Worm (Caenorhabditis elegans) whole organism, young adult: ENCODE data around the gene C41C4.9.

Experiments used
- akir-1 ChIP-seq: fragments of 200-800 bp; sonication (Bioruptor generic); optimal IDR thresholded peaks from 2 replicates; lab custom pipeline; 2018; ENCODE audit warnings: mild to moderate bottlenecking, missing genetic modification characterization, moderate library complexity, missing compliant biosample characterization
- pbrm-1 ChIP-seq: fragments of 200-800 bp; sonication (Bioruptor generic); IDR thresholded peaks from 2 replicates; pipeline ENCODE4 v1.3.6; 2022; ENCODE audit warnings: missing genetic modification reagents, missing genetic modification characterization, missing compliant biosample characterization

DNA sequence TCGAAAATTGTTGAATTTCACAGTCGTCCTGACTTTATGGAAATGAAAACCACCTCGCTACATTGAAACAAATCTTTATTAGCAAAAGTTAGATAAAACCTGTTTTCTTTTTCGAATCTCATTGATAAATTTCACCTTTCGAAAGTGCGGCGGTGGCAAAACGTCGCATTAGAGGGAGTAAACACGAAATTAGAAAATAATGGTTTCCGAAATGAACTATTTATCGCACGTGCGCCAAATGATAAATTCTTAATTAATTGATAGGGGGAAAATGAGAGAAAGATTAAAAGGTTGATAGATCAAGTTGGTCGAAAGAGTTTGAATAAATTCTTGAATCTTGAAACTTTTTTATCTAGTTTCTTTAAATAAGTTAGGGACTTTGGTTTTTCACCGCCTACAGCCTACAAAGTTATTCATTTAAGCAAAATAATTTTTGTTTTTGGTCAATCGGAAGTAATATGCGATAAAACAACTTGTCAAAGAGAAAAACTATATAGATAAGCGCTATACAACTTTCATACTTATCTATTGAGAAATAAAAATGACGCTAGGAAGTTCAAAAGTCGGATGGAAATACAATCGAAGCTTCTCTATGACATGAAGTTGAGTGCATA is 36.3 kb upstream of the C41C4.9 start:
- TF ChIP-seq pbrm-1 (no peak), akir-1 (GFP tag; lab: Kevin White, UChicago) (no peak)
